Fruit fly (Drosophila melanogaster): Measurements from ENCODE around the gene kis.

- TF ChIP-seq CG8301 (tag; optimal IDR thresholded peaks at IDR 0.05) (no peak), CG9948 (tag; optimal IDR thresholded peaks at IDR 0.05) (no peak), CG34367 (tag; optimal IDR thresholded peaks at IDR 0.05) (no peak), Ets98B (GFP tag; IDR thresholded peaks at IDR 0.05) (no peak), CG8159 (tag; optimal IDR thresholded peaks at IDR 0.05) (no peak), Pif1A (GFP tag; optimal IDR thresholded peaks at IDR 0.05) (no peak)
These were observed 27.5 kb upstream of the kis start, which contains the start of gene CG17078 for dm6 chr2L:278134-278533.

Data from whole organism, pupa.